Fruit fly (Drosophila melanogaster) whole organism, wandering third instar larva: ENCODE data around the gene CG18675.

ENCODE experiments used
- Abd-B ChIP-seq: fragments of >200 bp; optimal IDR thresholded peaks from 2 replicates; lab custom pipeline; 2017; ENCODE audit warnings: missing biosample characterization, missing genetic modification characterization
- CG32264 ChIP-seq: fragments of 200-800 bp; sonication (Bioruptor generic); optimal IDR thresholded peaks from 2 replicates; lab custom pipeline; 2016; ENCODE audit warnings: missing biosample characterization, missing genetic modification characterization
- CG9705 ChIP-seq: fragments of 200-800 bp; sonication (Bioruptor generic); optimal IDR thresholded peaks from 2 replicates; lab custom pipeline; 2018; ENCODE audit warnings: missing biosample characterization, mild to moderate bottlenecking, missing genetic modification characterization
- CrebA ChIP-seq: fragments of 200-800 bp; sonication (Bioruptor generic); optimal IDR thresholded peaks from 2 replicates; lab custom pipeline; 2016; ENCODE audit warnings: missing biosample characterization, mild to moderate bottlenecking, missing genetic modification characterization, borderline replicate concordance
- Dfd ChIP-seq: fragments of >200 bp; optimal IDR thresholded peaks from 2 replicates; lab custom pipeline; 2017; ENCODE audit warnings: missing biosample characterization, missing genetic modification characterization
- Dif ChIP-seq: fragments of 200-275, 200-300 bp; sonication (Bioruptor generic); optimal IDR thresholded peaks from 2 replicates; lab custom pipeline; 2018; ENCODE audit warnings: missing biosample characterization, missing genetic modification characterization; ENCODE audit not compliant: partially characterized antibody
- GATAd ChIP-seq: sonication (Bioruptor generic); optimal IDR thresholded peaks from 2 replicates; lab custom pipeline; 2016; ENCODE audit warnings: missing biosample characterization, missing genetic modification characterization
- HLH106 ChIP-seq: fragments of 200-800 bp; optimal IDR thresholded peaks from 3 replicates; lab custom pipeline; 2019; ENCODE audit warnings: missing biosample characterization, mild to moderate bottlenecking, missing genetic modification characterization, moderate library complexity
- Hnf4 ChIP-seq: fragments of 200-800 bp; sonication (Bioruptor generic); optimal IDR thresholded peaks from 2 replicates; lab custom pipeline; 2016; ENCODE audit warnings: missing biosample characterization, mild to moderate bottlenecking, missing genetic modification characterization
- Hr78 ChIP-seq: fragments of >200 bp; optimal IDR thresholded peaks from 2 replicates; lab custom pipeline; 2017; ENCODE audit warnings: missing biosample characterization, missing genetic modification characterization
- Hr83 ChIP-seq: fragments of 200-300 bp; sonication (Bioruptor generic); optimal IDR thresholded peaks from 2 replicates; lab custom pipeline; 2016; ENCODE audit warnings: missing biosample characterization, mild to moderate bottlenecking, missing genetic modification characterization, moderate library complexity; ENCODE audit not compliant: poor library complexity, severe bottlenecking
- Jra ChIP-seq: sonication (Bioruptor generic); optimal IDR thresholded peaks from 2 replicates; lab custom pipeline; 2016; ENCODE audit warnings: missing biosample characterization, missing genetic modification characterization
- Mio ChIP-seq: sonication (Bioruptor generic); optimal IDR thresholded peaks from 2 replicates; lab custom pipeline; 2016; ENCODE audit warnings: missing biosample characterization, missing genetic modification characterization
- Myc ChIP-seq: fragments of >200 bp; optimal IDR thresholded peaks from 2 replicates; lab custom pipeline; 2017
- N ChIP-seq: fragments of >200 bp; optimal IDR thresholded peaks from 2 replicates; lab custom pipeline; 2018; ENCODE audit warnings: missing biosample characterization, missing external identifiers, missing genetic modification characterization
- OdsH ChIP-seq: fragments of 200-800 bp; sonication (Bioruptor generic); optimal IDR thresholded peaks from 2 replicates; lab custom pipeline; 2016; ENCODE audit warnings: missing biosample characterization, mild to moderate bottlenecking, missing genetic modification characterization
- Rel ChIP-seq, 2 experiments: fragments of 200-800 bp; sonication (Bioruptor generic) in 1 of 2; optimal IDR thresholded peaks; 2 replicates in 1 of 2; 3 replicates in 1 of 2; lab custom pipeline; 2016 to 2019; ENCODE audit warnings: mild to moderate bottlenecking in 2 of 2, missing biosample characterization in 2 of 2, missing genetic modification characterization in 2 of 2, moderate library complexity in 1 of 2
- Sp1 ChIP-seq: fragments of 200-800 bp; sonication (Bioruptor generic); optimal IDR thresholded peaks from 3 replicates; lab custom pipeline; 2019; ENCODE audit warnings: missing biosample characterization, mild to moderate bottlenecking, missing genetic modification characterization, moderate library complexity
- Vsx2 ChIP-seq: fragments of 200-300, 225-300 bp; sonication (Bioruptor generic); optimal IDR thresholded peaks from 2 replicates; lab custom pipeline; 2018; ENCODE audit warnings: missing biosample characterization, missing genetic modification characterization; ENCODE audit not compliant: partially characterized antibody
- br ChIP-seq: fragments of 200-800 bp; sonication (Bioruptor generic); optimal IDR thresholded peaks from 2 replicates; lab custom pipeline; 2016; ENCODE audit warnings: missing biosample characterization, missing genetic modification characterization
- brk ChIP-seq: fragments of 200-800 bp; sonication (Bioruptor generic); optimal IDR thresholded peaks from 2 replicates; lab custom pipeline; 2016; ENCODE audit warnings: missing biosample characterization, mild to moderate bottlenecking, missing genetic modification characterization
- dl ChIP-seq, 2 experiments: fragments of 175-275, 200-275 bp in 1 of 2; fragments of 200-275 bp in 1 of 2; sonication (Bioruptor generic); optimal IDR thresholded peaks; lab custom pipeline; 2018; ENCODE audit warnings: mild to moderate bottlenecking in 2 of 2, missing biosample characterization in 2 of 2, missing genetic modification characterization in 2 of 2, moderate library complexity in 2 of 2; ENCODE audit not compliant: partially characterized antibody in 2 of 2, insufficient read depth in 1 of 2
- dmrt93B ChIP-seq: fragments of 200-800 bp; sonication (Bioruptor generic); optimal IDR thresholded peaks from 2 replicates; lab custom pipeline; 2018; ENCODE audit warnings: missing biosample characterization, mild to moderate bottlenecking, missing genetic modification characterization
- dsf ChIP-seq: sonication (Bioruptor generic); optimal IDR thresholded peaks from 2 replicates; lab custom pipeline; 2016; ENCODE audit warnings: missing biosample characterization, missing genetic modification characterization, borderline replicate concordance
- ey ChIP-seq: fragments of 200-800 bp; sonication (Bioruptor generic); optimal IDR thresholded peaks from 2 replicates; lab custom pipeline; 2016; ENCODE audit warnings: missing biosample characterization, missing genetic modification characterization
- foxo ChIP-seq, 2 experiments: fragments of 200-800 bp; sonication (Bioruptor generic); optimal IDR thresholded peaks; 2 replicates in 1 of 2; 3 replicates in 1 of 2; lab custom pipeline; 2016 to 2017; ENCODE audit warnings: missing biosample characterization in 2 of 2, missing genetic modification characterization in 2 of 2
- fru ChIP-seq: fragments of 200-800 bp; sonication (Bioruptor generic); optimal IDR thresholded peaks from 3 replicates; lab custom pipeline; 2016; ENCODE audit warnings: missing biosample characterization, mild to moderate bottlenecking, missing genetic modification characterization
- h ChIP-seq: fragments of 200-800 bp; sonication (Bioruptor generic); optimal IDR thresholded peaks from 3 replicates; lab custom pipeline; 2016; ENCODE audit warnings: missing biosample characterization, mild to moderate bottlenecking, missing genetic modification characterization
- jim ChIP-seq: fragments of 175-275, 200-325 bp; sonication (Bioruptor generic); optimal IDR thresholded peaks from 2 replicates; lab custom pipeline; 2016; ENCODE audit warnings: missing biosample characterization, mild to moderate bottlenecking, missing genetic modification characterization
- lola ChIP-seq: fragments of >200 bp; optimal IDR thresholded peaks from 2 replicates; lab custom pipeline; 2017; ENCODE audit warnings: missing biosample characterization, missing genetic modification characterization
- pan ChIP-seq: fragments of >200 bp; optimal IDR thresholded peaks from 2 replicates; lab custom pipeline; 2017
- psq ChIP-seq: fragments of 200-800 bp; sonication (Bioruptor generic); optimal IDR thresholded peaks from 3 replicates; lab custom pipeline; 2017; ENCODE audit warnings: missing biosample characterization, mild to moderate bottlenecking, missing genetic modification characterization, moderate library complexity
- rgr ChIP-seq: fragments of 200-800 bp; sonication (Bioruptor generic); optimal IDR thresholded peaks from 3 replicates; lab custom pipeline; 2016; ENCODE audit warnings: missing biosample characterization, mild to moderate bottlenecking, missing genetic modification characterization
- sage ChIP-seq: fragments of 200-800 bp; sonication (Bioruptor generic); optimal IDR thresholded peaks from 2 replicates; lab custom pipeline; 2016; ENCODE audit warnings: missing biosample characterization, mild to moderate bottlenecking, missing genetic modification characterization
- sv ChIP-seq: fragments of 200-800 bp; sonication (Bioruptor generic); optimal IDR thresholded peaks from 3 replicates; lab custom pipeline; 2016; ENCODE audit warnings: missing biosample characterization, missing genetic modification characterization
- tai ChIP-seq: sonication (Bioruptor generic); optimal IDR thresholded peaks from 2 replicates; lab custom pipeline; 2016; ENCODE audit warnings: missing biosample characterization, missing genetic modification characterization
- usp ChIP-seq: fragments of >200 bp; optimal IDR thresholded peaks from 2 replicates; lab custom pipeline; 2017; ENCODE audit warnings: missing biosample characterization, missing genetic modification characterization
- woc ChIP-seq: sonication (Bioruptor generic); optimal IDR thresholded peaks from 2 replicates; lab custom pipeline; 2016; ENCODE audit warnings: missing biosample characterization, mild to moderate bottlenecking, missing genetic modification characterization

The CG18675 gene

DNA sequence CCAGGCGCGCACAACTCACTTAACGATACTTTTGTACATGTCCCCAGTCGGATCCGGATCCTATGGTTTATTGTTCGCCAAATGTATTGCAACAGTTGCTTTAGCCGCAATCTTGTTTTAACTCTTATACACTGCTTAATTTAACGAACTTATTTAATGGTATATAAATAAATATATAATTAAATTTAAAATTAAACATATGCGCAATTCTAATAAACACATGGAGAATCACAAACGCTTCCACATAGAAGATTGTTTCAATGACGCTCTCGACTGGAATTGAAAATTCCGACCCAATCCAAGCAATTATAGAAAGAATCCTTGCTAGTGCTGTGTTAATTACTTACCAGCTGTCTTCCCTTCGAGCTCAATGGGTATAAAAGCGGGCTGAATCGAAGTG, 32.5 kb upstream of the CG18675 start, which contains the start of gene Akh:
Gene Akh, plus strand, starts transcription at position 301 of the 400 bp plus-strand sequence.
- no peak for TF ChIP-seq brk
- no peak for TF ChIP-seq Hr78 (GFP tag; lab: Kevin White, UChicago)
- no peak for TF ChIP-seq tai
- TF ChIP-seq Hnf4 (GFP tag; lab: Kevin White, UChicago), result no peak
- TF ChIP-seq Dif (GFP tag; lab: Kevin White, UChicago), result no peak
- TF ChIP-seq Mio (GFP tag; lab: Kevin White, UChicago), result no peak
- TF ChIP-seq, all 38 proteins: peak for 0

DNA sequence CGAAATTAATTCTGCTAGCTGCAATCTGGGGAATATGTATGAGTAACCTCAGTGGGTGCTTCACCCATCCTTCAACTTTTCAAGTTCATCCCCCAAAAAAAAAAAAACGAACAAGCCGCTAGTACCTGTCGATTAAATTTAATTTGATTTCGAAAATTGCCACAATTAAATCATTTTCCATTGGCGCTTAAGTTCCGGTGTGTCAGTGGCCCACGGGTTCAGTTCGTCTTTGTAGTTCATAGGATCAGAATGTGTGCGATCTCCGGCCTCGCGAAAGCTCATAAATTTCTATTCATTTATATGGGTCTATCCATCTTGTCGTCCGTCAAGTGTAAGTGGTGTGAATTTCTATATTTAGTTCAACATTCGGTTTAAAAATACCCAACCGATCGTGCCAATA, 31.6 kb upstream of the CG18675 start, which contains the start of gene CG32260:
Gene CG32260, plus strand, starts transcription at position 301 of the 400 bp plus-strand sequence.
- TF ChIP-seq pan (lab: Kevin White, UChicago), result no peak
- no peak for TF ChIP-seq psq (GFP tag; lab: Kevin White, UChicago)
- TF ChIP-seq Dif (GFP tag; lab: Kevin White, UChicago), result no peak
- no peak for TF ChIP-seq Hnf4 (GFP tag; lab: Kevin White, UChicago)
- TF ChIP-seq Rel (GFP tag; optimal IDR thresholded peaks at IDR 0.05; lab: Kevin White, UChicago), result no peak
- no peak for TF ChIP-seq Rel (tag; optimal IDR thresholded peaks at IDR 0.05; lab: Kevin White, UChicago)
- no peak for TF ChIP-seq GATAd
- TF ChIP-seq Dfd (GFP tag; lab: Kevin White, UChicago), result no peak
- TF ChIP-seq dmrt93B (GFP tag; lab: Kevin White, UChicago), result no peak
- TF ChIP-seq CrebA (GFP tag; lab: Kevin White, UChicago), result no peak
- TF ChIP-seq Vsx2 (GFP tag; lab: Kevin White, UChicago), result no peak
- no peak for TF ChIP-seq usp (GFP tag; lab: Kevin White, UChicago)
- TF ChIP-seq Mio (GFP tag; lab: Kevin White, UChicago), result no peak
- no peak for TF ChIP-seq brk
- no peak for TF ChIP-seq dl (GFP tag; optimal IDR thresholded peaks at IDR 0.05; lab: Kevin White, UChicago; ENCODE audit: insufficient read depth in 1 of 2, partially characterized antibody in 2 of 2)
- no peak for TF ChIP-seq CG9705 (GFP tag; lab: Kevin White, UChicago)

DNA sequence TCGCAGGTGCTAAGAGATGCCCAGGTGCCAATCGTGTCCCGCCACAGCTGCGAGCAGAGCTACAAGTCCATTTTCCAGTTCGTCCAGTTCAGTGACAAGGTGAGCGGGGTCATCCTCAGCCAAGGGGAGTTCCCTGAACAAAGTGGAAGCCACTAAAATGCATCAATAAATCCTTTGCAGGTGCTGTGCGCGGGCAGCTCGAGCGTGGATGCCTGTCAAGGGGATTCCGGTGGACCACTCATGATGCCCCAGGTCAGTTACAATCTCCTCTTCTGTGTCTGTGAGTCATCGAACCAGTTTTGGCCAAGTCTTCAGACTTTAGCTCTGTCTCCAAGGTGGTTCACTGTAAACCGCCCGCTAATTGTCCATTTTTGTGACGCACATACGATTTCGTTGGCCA, 28.5 kb upstream of the CG18675 start:
- TF ChIP-seq dsf (GFP tag; lab: Kevin White, UChicago) (no peak), Rel (GFP tag; optimal IDR thresholded peaks at IDR 0.05; lab: Kevin White, UChicago) (no peak), Rel (tag; optimal IDR thresholded peaks at IDR 0.05; lab: Kevin White, UChicago) (peak; percentile 76)

DNA sequence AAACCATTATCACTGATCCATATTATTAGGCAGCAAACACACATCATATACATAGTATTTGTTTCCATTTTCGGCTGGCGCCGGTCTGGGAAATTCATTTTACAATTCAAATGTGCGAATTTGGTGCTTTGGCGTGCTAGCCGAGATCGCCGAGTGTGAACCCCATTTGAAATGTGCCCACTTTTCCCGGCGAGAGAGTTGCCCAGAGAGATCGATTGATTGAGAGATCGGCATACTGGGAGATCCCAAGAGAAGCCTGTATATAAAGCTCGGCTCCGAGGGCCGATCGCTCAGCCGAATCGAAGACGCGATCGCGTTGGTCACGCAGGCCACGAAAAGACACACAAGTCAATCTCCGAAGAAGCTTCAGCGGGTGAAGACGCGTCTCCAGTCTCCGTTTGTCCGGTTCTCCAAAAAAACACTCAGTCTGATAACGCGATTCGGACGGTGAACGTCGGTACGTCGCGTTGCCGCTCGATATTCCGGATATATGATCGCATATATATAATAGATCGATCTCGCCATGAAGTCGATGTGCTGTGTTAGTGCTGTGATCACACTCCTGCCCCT, 25.2 kb upstream of the CG18675 start, which contains the start of gene CG1299:
Gene CG1299, plus strand, starts transcription at position 291 of the 570 bp plus-strand sequence.
- TF ChIP-seq br (GFP tag; lab: Kevin White, UChicago), result peak; percentile 9
- TF ChIP-seq sv (GFP tag; lab: Kevin White, UChicago), result no peak
- TF ChIP-seq N (GFP tag; lab: Kevin White, UChicago), result no peak
- TF ChIP-seq Hr78 (GFP tag; lab: Kevin White, UChicago), result no peak
- TF ChIP-seq sage (GFP tag; lab: Kevin White, UChicago), result no peak
- TF ChIP-seq dmrt93B (GFP tag; lab: Kevin White, UChicago), result no peak
- no peak for TF ChIP-seq woc (GFP tag; lab: Kevin White, UChicago)
- no peak for TF ChIP-seq pan (lab: Kevin White, UChicago)
- no peak for TF ChIP-seq Dfd (GFP tag; lab: Kevin White, UChicago)
- no peak for TF ChIP-seq usp (GFP tag; lab: Kevin White, UChicago)
- TF ChIP-seq foxo (GFP tag; optimal IDR thresholded peaks at IDR 0.05; lab: Kevin White, UChicago), result no peak
- peak; percentile 20 for TF ChIP-seq h (GFP tag; lab: Kevin White, UChicago)
- TF ChIP-seq Hnf4 (GFP tag; lab: Kevin White, UChicago), result no peak
- TF ChIP-seq rgr (GFP tag; lab: Kevin White, UChicago), result no peak
- TF ChIP-seq brk, result no peak
- TF ChIP-seq Mio (GFP tag; lab: Kevin White, UChicago), result no peak
- TF ChIP-seq jim (GFP tag; lab: Kevin White, UChicago), result peak; percentile 13
- TF ChIP-seq Hr83 (GFP tag; lab: Kevin White, UChicago), result no peak
- no peak for TF ChIP-seq OdsH (GFP tag; lab: Kevin White, UChicago)
- TF ChIP-seq lola (GFP tag; lab: Kevin White, UChicago), result no peak
- no peak for TF ChIP-seq GATAd
- no peak for TF ChIP-seq tai
- TF ChIP-seq Sp1 (GFP tag; lab: Kevin White, UChicago), result no peak
- no peak for TF ChIP-seq psq (GFP tag; lab: Kevin White, UChicago)
- TF ChIP-seq Myc (lab: Kevin White, UChicago), result no peak
- TF ChIP-seq fru (GFP tag; lab: Kevin White, UChicago), result peak; percentile 24
- no peak for TF ChIP-seq CG32264 (GFP tag; lab: Kevin White, UChicago)
- TF ChIP-seq dsf (GFP tag; lab: Kevin White, UChicago), result no peak
- TF ChIP-seq Rel (GFP tag; optimal IDR thresholded peaks at IDR 0.05; lab: Kevin White, UChicago), result no peak
- TF ChIP-seq Rel (tag; optimal IDR thresholded peaks at IDR 0.05; lab: Kevin White, UChicago), result peak; percentile 93
- peak; percentile 10 for TF ChIP-seq Vsx2 (GFP tag; lab: Kevin White, UChicago)
- TF ChIP-seq CrebA (GFP tag; lab: Kevin White, UChicago), result no peak
- TF ChIP-seq Jra (GFP tag; lab: Kevin White, UChicago), result no peak
- TF ChIP-seq CG9705 (GFP tag; lab: Kevin White, UChicago), result no peak
- no peak for TF ChIP-seq Abd-B (GFP tag; lab: Kevin White, UChicago)
- TF ChIP-seq dl (GFP tag; optimal IDR thresholded peaks at IDR 0.05; lab: Kevin White, UChicago; ENCODE audit: insufficient read depth in 1 of 2, partially characterized antibody in 2 of 2), result peak in 1 of 2 experiments; percentile 44
- no peak for TF ChIP-seq HLH106
- no peak for TF ChIP-seq ey
- peak; percentile 35 for TF ChIP-seq Dif (GFP tag; lab: Kevin White, UChicago)
